Worm (Caenorhabditis elegans) whole organism, L3 larva: ENCODE results near the gene str-230.

Experiments used
- R02D3.7 ChIP-seq: fragments of 150-350 bp; optimal IDR thresholded peaks from 2 replicates; lab custom pipeline; 2014; ENCODE audit warnings: missing biosample characterization, missing genetic modification characterization
- ama-1 ChIP-seq: fragments of 150-350 bp; optimal IDR thresholded peaks from 2 replicates; lab custom pipeline; 2018
- elt-1 ChIP-seq: fragments of 150-350 bp; optimal IDR thresholded peaks from 2 replicates; lab custom pipeline; 2014; ENCODE audit warnings: missing biosample characterization, missing genetic modification characterization
- jun-1 ChIP-seq: fragments of 150-350 bp; optimal IDR thresholded peaks from 2 replicates; lab custom pipeline; 2014; ENCODE audit warnings: missing biosample characterization, missing genetic modification reagents, missing genetic modification characterization
- lin-39 ChIP-seq: fragments of 150-350 bp; optimal IDR thresholded peaks from 2 replicates; lab custom pipeline; 2018; ENCODE audit warnings: missing biosample characterization, missing genetic modification reagents, missing genetic modification characterization
- mdl-1 ChIP-seq: fragments of 150-350 bp; optimal IDR thresholded peaks from 2 replicates; lab custom pipeline; 2014; ENCODE audit warnings: missing biosample characterization, missing genetic modification characterization
- nhr-11 ChIP-seq: fragments of 150-350 bp; optimal IDR thresholded peaks from 2 replicates; lab custom pipeline; 2014; ENCODE audit warnings: missing biosample characterization, missing genetic modification characterization
- nhr-12 ChIP-seq: fragments of 150-350 bp; optimal IDR thresholded peaks from 2 replicates; lab custom pipeline; 2014; ENCODE audit warnings: missing biosample characterization, missing genetic modification characterization
- pha-4 ChIP-seq: fragments of 150-350 bp; optimal IDR thresholded peaks from 2 replicates; lab custom pipeline; 2014; ENCODE audit warnings: missing biosample characterization, missing genetic modification reagents, missing genetic modification characterization
- sea-2 ChIP-seq: fragments of 150-350 bp; sonication (generic microtip); optimal IDR thresholded peaks from 4 replicates; lab custom pipeline; 2014; ENCODE audit warnings: missing biosample characterization, missing genetic modification reagents, missing genetic modification characterization
- snpc-4 ChIP-seq: fragments of 150-350 bp; optimal IDR thresholded peaks from 2 replicates; lab custom pipeline; 2014; ENCODE audit warnings: missing biosample characterization, missing genetic modification characterization
- unc-39 ChIP-seq: sonication (generic microtip); optimal IDR thresholded peaks from 4 replicates; lab custom pipeline; 2017; ENCODE audit warnings: missing biosample characterization, missing genetic modification characterization

ce11 chrV:14193451-14193850 lies 17.2 kb downstream of the str-230 start, which contains the start of gene atfs-1:
- TF ChIP-seq ama-1 (lab: Kevin White, UChicago) = peak; percentile 9
- peak; percentile 53 for TF ChIP-seq lin-39 (tag; lab: Kevin White, UChicago)
- no peak for TF ChIP-seq mdl-1
- no peak for TF ChIP-seq elt-1 (tag; lab: Kevin White, UChicago)
- no peak for TF ChIP-seq sea-2
- no peak for TF ChIP-seq unc-39 (tag; lab: Kevin White, UChicago)
- TF ChIP-seq R02D3.7 = peak; percentile 44
- TF ChIP-seq jun-1 = peak; percentile 32
- TF ChIP-seq nhr-12 (tag; lab: Kevin White, UChicago) = no peak
- TF ChIP-seq nhr-11 (tag; lab: Kevin White, UChicago) = no peak
- TF ChIP-seq snpc-4 = peak; percentile 35
- TF ChIP-seq pha-4 (tag; lab: Kevin White, UChicago) = peak; percentile 77
